Worm (Caenorhabditis elegans) whole organism, young adult: Measurements from ENCODE around the gene W05B10.4.

Source experiments
- F23B12.7 ChIP-seq: sonication (generic microtip); optimal IDR thresholded peaks from 2 replicates; lab custom pipeline; 2017; ENCODE audit warnings: missing genetic modification characterization, mild to moderate bottlenecking, missing compliant biosample characterization, antibody characterized with exemption, moderate library complexity; ENCODE audit not compliant: insufficient read depth
- F55B11.4 ChIP-seq: sonication (generic microtip); optimal IDR thresholded peaks from 2 replicates; lab custom pipeline; 2016; ENCODE audit warnings: missing compliant biosample characterization, missing genetic modification characterization, borderline replicate concordance; ENCODE audit not compliant: insufficient read depth
- T07F8.4 ChIP-seq: sonication (generic microtip); optimal IDR thresholded peaks from 2 replicates; lab custom pipeline; 2016; ENCODE audit warnings: mild to moderate bottlenecking, missing genetic modification characterization, moderate library complexity, missing compliant biosample characterization
- Y67H2A.10 ChIP-seq: fragments of 200-800 bp; sonication (Bioruptor generic); conservative IDR thresholded peaks from 2 replicates; pipeline ENCODE4 v1.3.6; 2022; ENCODE audit warnings: missing genetic modification reagents, missing genetic modification characterization, missing compliant biosample characterization
- ama-1 ChIP-seq, 3 experiments: fragments of 150-350 bp in 1 of 3; sonication (generic microtip) in 2 of 3; optimal IDR thresholded peaks; 2 replicates each; lab custom pipeline; 2014 to 2018; ENCODE audit warnings: missing biosample characterization in 2 of 3, missing genetic modification characterization in 2 of 3, missing genetic modification reagents in 2 of 3
- attf-3 ChIP-seq: fragments of 200-800 bp; sonication (Bioruptor generic); conservative IDR thresholded peaks from 2 replicates; pipeline ENCODE4 v1.3.6; 2022; ENCODE audit warnings: missing genetic modification reagents, missing genetic modification characterization, missing compliant biosample characterization
- bed-1 ChIP-seq: fragments of 200-800 bp; sonication (Bioruptor generic); IDR thresholded peaks from 2 replicates; pipeline ENCODE4 v1.3.6; 2022; ENCODE audit warnings: missing genetic modification reagents, missing genetic modification characterization, missing compliant biosample characterization
- hrde-1 ChIP-seq: sonication (generic microtip); optimal IDR thresholded peaks from 2 replicates; lab custom pipeline; 2016; ENCODE audit warnings: missing genetic modification characterization, mild to moderate bottlenecking, missing compliant biosample characterization, moderate library complexity, missing genotype, missing genetic modification reagents, borderline replicate concordance
- lsl-1 ChIP-seq: fragments of 200-800 bp; sonication (Bioruptor generic); optimal IDR thresholded peaks from 2 replicates; lab custom pipeline; 2018; ENCODE audit warnings: mild to moderate bottlenecking, missing genetic modification characterization, moderate library complexity, missing compliant biosample characterization
- mel-28 ChIP-seq: sonication (generic microtip); optimal IDR thresholded peaks from 2 replicates; lab custom pipeline; 2016; ENCODE audit warnings: borderline replicate concordance, mild to moderate bottlenecking, missing genetic modification characterization, missing compliant biosample characterization
- tbx-9 ChIP-seq: sonication (generic microtip); optimal IDR thresholded peaks from 2 replicates; lab custom pipeline; 2016; ENCODE audit warnings: borderline replicate concordance, missing genetic modification characterization, inconsistent platforms, missing compliant biosample characterization
- tlf-1 ChIP-seq: fragments of 200-800 bp; sonication (Bioruptor generic); optimal IDR thresholded peaks from 2 replicates; lab custom pipeline; 2018; ENCODE audit warnings: mild to moderate bottlenecking, missing genetic modification characterization, missing compliant biosample characterization
- unc-130 ChIP-seq: sonication (generic microtip); optimal IDR thresholded peaks from 2 replicates; lab custom pipeline; 2016; ENCODE audit warnings: missing genetic modification reagents, missing genetic modification characterization, missing compliant biosample characterization
- ztf-6 ChIP-seq: fragments of 200-800 bp; sonication (Bioruptor generic); IDR thresholded peaks from 2 replicates; pipeline ENCODE4 v1.3.6; 2022; ENCODE audit warnings: missing genetic modification reagents, missing genetic modification characterization, missing compliant biosample characterization

ce11 chrV:12706511-12706910 is 38.5 kb downstream of the W05B10.4 start:
- TF ChIP-seq hrde-1 (no peak), T07F8.4 (no peak), F23B12.7 (no peak), unc-130 (GFP tag; lab: Kevin White, UChicago) (no peak), ama-1 (optimal IDR thresholded peaks at IDR 0.05; lab: Kevin White, UChicago) (no peak), ama-1 (GFP tag; optimal IDR thresholded peaks at IDR 0.05; lab: Kevin White, UChicago) (no peak), lsl-1 (GFP tag; lab: Kevin White, UChicago) (no peak), bed-1 (GFP tag; lab: Robert Waterston, UW) (no peak), mel-28 (tag; lab: Kevin White, UChicago) (no peak), F55B11.4 (tag; lab: Kevin White, UChicago) (no peak), ztf-6 (GFP tag; lab: Robert Waterston, UW) (no peak), tlf-1 (GFP tag; lab: Kevin White, UChicago) (no peak), attf-3 (GFP tag; lab: Robert Waterston, UW) (no peak), Y67H2A.10 (GFP tag; lab: Robert Waterston, UW) (no peak), tbx-9 (tag; lab: Kevin White, UChicago) (no peak)
